Fruit fly (Drosophila melanogaster): Measurements from ENCODE around the gene Sfp38D.

The Sfp38D gene

dm6 chr2L:20634215-20634614 is 6.5 kb upstream of the Sfp38D start, which contains the start of gene CG17472:
TSS of gene CG17472 (plus strand) at chr2L:20634515.
- TF ChIP-seq usp (GFP tag; optimal IDR thresholded peaks at IDR 0.05): no peak
- TF ChIP-seq pan (optimal IDR thresholded peaks at IDR 0.05): no peak
- no peak for TF ChIP-seq dl (GFP tag; optimal IDR thresholded peaks at IDR 0.05; ENCODE audit: insufficient read depth in 1 of 2, partially characterized antibody in 2 of 2)
- TF ChIP-seq fru (GFP tag; optimal IDR thresholded peaks at IDR 0.05): no peak
- TF ChIP-seq br (GFP tag; optimal IDR thresholded peaks at IDR 0.05): no peak
- no peak for TF ChIP-seq psq (GFP tag; optimal IDR thresholded peaks at IDR 0.05)
- TF ChIP-seq Sp1 (GFP tag; optimal IDR thresholded peaks at IDR 0.05): no peak
- TF ChIP-seq Hr78 (GFP tag; optimal IDR thresholded peaks at IDR 0.05): no peak
- TF ChIP-seq Dif (GFP tag; optimal IDR thresholded peaks at IDR 0.05; ENCODE audit: partially characterized antibody): no peak
- TF ChIP-seq h (GFP tag; optimal IDR thresholded peaks at IDR 0.05): no peak
- TF ChIP-seq jim (GFP tag; optimal IDR thresholded peaks at IDR 0.05): no peak

dm6 chr2L:20638413-20638812 is 2.3 kb upstream of the Sfp38D start:
- TF ChIP-seq h (GFP tag; optimal IDR thresholded peaks at IDR 0.05) (peak; percentile 16), N (GFP tag; optimal IDR thresholded peaks at IDR 0.05) (no peak), Dif (GFP tag; optimal IDR thresholded peaks at IDR 0.05; ENCODE audit: partially characterized antibody) (peak; percentile 37), CG32264 (GFP tag; optimal IDR thresholded peaks at IDR 0.05) (no peak), lola (GFP tag; optimal IDR thresholded peaks at IDR 0.05) (no peak), Jra (GFP tag; optimal IDR thresholded peaks at IDR 0.05) (no peak)

- TF ChIP-seq Dif (GFP tag; optimal IDR thresholded peaks at IDR 0.05; ENCODE audit: partially characterized antibody) (no peak), rgr (GFP tag; optimal IDR thresholded peaks at IDR 0.05) (no peak), Jra (GFP tag; optimal IDR thresholded peaks at IDR 0.05) (no peak), dl (GFP tag; optimal IDR thresholded peaks at IDR 0.05; ENCODE audit: insufficient read depth in 1 of 2, partially characterized antibody in 2 of 2) (no peak), Hr83 (GFP tag; optimal IDR thresholded peaks at IDR 0.05; ENCODE audit: poor library complexity, severe bottlenecking) (no peak), HLH106 (tag; optimal IDR thresholded peaks at IDR 0.05) (no peak), lola (GFP tag; optimal IDR thresholded peaks at IDR 0.05) (no peak), Vsx2 (GFP tag; optimal IDR thresholded peaks at IDR 0.05; ENCODE audit: partially characterized antibody) (no peak), Rel (GFP tag; optimal IDR thresholded peaks at IDR 0.05) (no peak), Rel (tag; optimal IDR thresholded peaks at IDR 0.05) (no peak), jim (GFP tag; optimal IDR thresholded peaks at IDR 0.05) (no peak), Mio (GFP tag; optimal IDR thresholded peaks at IDR 0.05) (no peak), Dfd (GFP tag; optimal IDR thresholded peaks at IDR 0.05) (no peak), dmrt93B (GFP tag; optimal IDR thresholded peaks at IDR 0.05) (no peak), Hr78 (GFP tag; optimal IDR thresholded peaks at IDR 0.05) (no peak), h (GFP tag; optimal IDR thresholded peaks at IDR 0.05) (no peak), Sp1 (GFP tag; optimal IDR thresholded peaks at IDR 0.05) (no peak), br (GFP tag; optimal IDR thresholded peaks at IDR 0.05) (no peak), pan (optimal IDR thresholded peaks at IDR 0.05) (no peak), Myc (optimal IDR thresholded peaks at IDR 0.05) (no peak), OdsH (GFP tag; optimal IDR thresholded peaks at IDR 0.05) (no peak)
Measured at dm6 chr2L:20639821-20640220, 896 bp upstream of the Sfp38D start, which contains the start of gene CG31680. TSS of gene CG31680 (plus strand) at chr2L:20640121.

- TF ChIP-seq tai (GFP tag; optimal IDR thresholded peaks at IDR 0.05): no peak
Measured at dm6 chr2L:20643144-20643543, 2.4 kb downstream of the Sfp38D start, which contains the start of gene CG17470. TSS of gene CG17470 (minus strand) at chr2L:20643244.

dm6 chr2L:20645394-20645869 is 4.7 kb downstream of the Sfp38D start, which contains the start of the genes phr6-4 and CG2608:
TSS of gene phr6-4 (minus strand) at chr2L:20645791.
TSS of gene CG2608 (plus strand) at chr2L:20645822.
- TF ChIP-seq woc (GFP tag; optimal IDR thresholded peaks at IDR 0.05): peak; percentile 80
- peak; percentile 95 for TF ChIP-seq HLH106 (tag; optimal IDR thresholded peaks at IDR 0.05)
- no peak for TF ChIP-seq dl (GFP tag; optimal IDR thresholded peaks at IDR 0.05; ENCODE audit: insufficient read depth in 1 of 2, partially characterized antibody in 2 of 2)
- TF ChIP-seq br (GFP tag; optimal IDR thresholded peaks at IDR 0.05): peak; percentile 87
- peak in 1 of 2 experiments; percentile 95 for TF ChIP-seq foxo (GFP tag; optimal IDR thresholded peaks at IDR 0.05)
- peak; percentile 84 for TF ChIP-seq sv (GFP tag; optimal IDR thresholded peaks at IDR 0.05)
- TF ChIP-seq lola (GFP tag; optimal IDR thresholded peaks at IDR 0.05): no peak
- peak; percentile 87 for TF ChIP-seq CG9705 (GFP tag; optimal IDR thresholded peaks at IDR 0.05)
- peak; percentile 80 for TF ChIP-seq Jra (GFP tag; optimal IDR thresholded peaks at IDR 0.05)
- TF ChIP-seq Dif (GFP tag; optimal IDR thresholded peaks at IDR 0.05; ENCODE audit: partially characterized antibody): no peak
- TF ChIP-seq Myc (optimal IDR thresholded peaks at IDR 0.05): peak; percentile 15
- TF ChIP-seq h (GFP tag; optimal IDR thresholded peaks at IDR 0.05): peak; percentile 91
- no peak for TF ChIP-seq Abd-B (GFP tag; optimal IDR thresholded peaks at IDR 0.05)
- peak; percentile 56 for TF ChIP-seq Hr83 (GFP tag; optimal IDR thresholded peaks at IDR 0.05; ENCODE audit: poor library complexity, severe bottlenecking)
- peak; percentile 82 for TF ChIP-seq Hnf4 (GFP tag; optimal IDR thresholded peaks at IDR 0.05)
- peak; percentile 92 for TF ChIP-seq brk (GFP tag; optimal IDR thresholded peaks at IDR 0.05)
- no peak for TF ChIP-seq Rel (GFP tag; optimal IDR thresholded peaks at IDR 0.05)
- TF ChIP-seq Rel (tag; optimal IDR thresholded peaks at IDR 0.05): peak; percentile 68
- no peak for TF ChIP-seq sage (GFP tag; optimal IDR thresholded peaks at IDR 0.05)
- TF ChIP-seq Mio (GFP tag; optimal IDR thresholded peaks at IDR 0.05): peak; percentile 59
- TF ChIP-seq jim (GFP tag; optimal IDR thresholded peaks at IDR 0.05): no peak
- TF ChIP-seq CG32264 (GFP tag; optimal IDR thresholded peaks at IDR 0.05): peak; percentile 58
- peak; percentile 94 for TF ChIP-seq Sp1 (GFP tag; optimal IDR thresholded peaks at IDR 0.05)
- TF ChIP-seq fru (GFP tag; optimal IDR thresholded peaks at IDR 0.05): peak; percentile 91
- TF ChIP-seq psq (GFP tag; optimal IDR thresholded peaks at IDR 0.05): peak; percentile 85
- TF ChIP-seq N (GFP tag; optimal IDR thresholded peaks at IDR 0.05): no peak
- peak; percentile 53 for TF ChIP-seq GATAd (GFP tag; optimal IDR thresholded peaks at IDR 0.05)
- TF ChIP-seq dsf (GFP tag; optimal IDR thresholded peaks at IDR 0.05; ENCODE audit: borderline replicate concordance): peak; percentile 60
- TF ChIP-seq OdsH (GFP tag; optimal IDR thresholded peaks at IDR 0.05): peak; percentile 91
- TF ChIP-seq tai (GFP tag; optimal IDR thresholded peaks at IDR 0.05): no peak
- TF ChIP-seq dmrt93B (GFP tag; optimal IDR thresholded peaks at IDR 0.05): no peak
- TF ChIP-seq Hr78 (GFP tag; optimal IDR thresholded peaks at IDR 0.05): no peak
- TF ChIP-seq Vsx2 (GFP tag; optimal IDR thresholded peaks at IDR 0.05; ENCODE audit: partially characterized antibody): no peak
